Fruit fly (Drosophila melanogaster): ENCODE results near the gene Srx.

Gene Srx

dm6 chrX:17820252-17820651 is 36.5 kb upstream of the Srx start (continued):
- no peak for TF ChIP-seq odd (GFP tag; optimal IDR thresholded peaks at IDR 0.05)
- peak; percentile 47 for TF ChIP-seq CG7839 (tag; optimal IDR thresholded peaks at IDR 0.05)
- TF ChIP-seq bowl (GFP tag; IDR thresholded peaks at IDR 0.05) = no peak
- TF ChIP-seq Ada2b (GFP tag; IDR thresholded peaks at IDR 0.05) = no peak
- TF ChIP-seq CG4282 (GFP tag; optimal IDR thresholded peaks at IDR 0.05) = no peak
- peak in 1 of 2 experiments; percentile 2 for TF ChIP-seq bsh (GFP tag; optimal IDR thresholded peaks at IDR 0.05)
- TF ChIP-seq HHEX (GFP tag; optimal IDR thresholded peaks at IDR 0.05) = no peak
- no peak for TF ChIP-seq Gsc (GFP tag; IDR thresholded peaks at IDR 0.05)
- TF ChIP-seq HLH4C (GFP tag; IDR thresholded peaks at IDR 0.05; ENCODE audit: partially characterized antibody) = no peak
- TF ChIP-seq eve (GFP tag; optimal IDR thresholded peaks at IDR 0.05) = no peak
- TF ChIP-seq CG8388 (GFP tag; optimal IDR thresholded peaks at IDR 0.05) = no peak
- peak; percentile 1 for TF ChIP-seq CG7987 (GFP tag; optimal IDR thresholded peaks at IDR 0.05)
- peak; percentile 30 for TF ChIP-seq CG3847 (GFP tag; IDR thresholded peaks at IDR 0.05)
- TF ChIP-seq CG12659 (GFP tag; optimal IDR thresholded peaks at IDR 0.05) = peak; percentile 19
- TF ChIP-seq Ptx1 (GFP tag; IDR thresholded peaks at IDR 0.05) = peak; percentile 48; the same call in 1 of the 2 replicates
- TF ChIP-seq pfk (GFP tag; optimal IDR thresholded peaks at IDR 0.05) = no peak
- no peak for TF ChIP-seq hb (GFP tag; IDR thresholded peaks at IDR 0.05; ENCODE audit: partially characterized antibody)
- no peak for TF ChIP-seq Atf-2 (GFP tag; optimal IDR thresholded peaks at IDR 0.05)
- TF ChIP-seq Atf6 (GFP tag; IDR thresholded peaks at IDR 0.05) = no peak
- no peak for TF ChIP-seq CG17802 (tag; optimal IDR thresholded peaks at IDR 0.05)
- TF ChIP-seq Atf3 (GFP tag; optimal IDR thresholded peaks at IDR 0.05) = no peak
- peak; percentile 0 for TF ChIP-seq dmrt11E (tag; optimal IDR thresholded peaks at IDR 0.05)
- peak; percentile 24 for TF ChIP-seq CG17359 (tag; optimal IDR thresholded peaks at IDR 0.05)
- no peak for TF ChIP-seq YL-1 (GFP tag; optimal IDR thresholded peaks at IDR 0.05)
- TF ChIP-seq ara (GFP tag; IDR thresholded peaks at IDR 0.05) = no peak
- TF ChIP-seq CG6854 (GFP tag; optimal IDR thresholded peaks at IDR 0.05) = no peak
- no peak for TF ChIP-seq so (GFP tag; IDR thresholded peaks at IDR 0.05)
- TF ChIP-seq CG2120 (GFP tag; optimal IDR thresholded peaks at IDR 0.05) = peak; percentile 38
- no peak for TF ChIP-seq scrt (GFP tag; optimal IDR thresholded peaks at IDR 0.05)
- TF ChIP-seq Hsf (GFP tag; optimal IDR thresholded peaks at IDR 0.05) = peak; percentile 45
- TF ChIP-seq lmd (GFP tag; IDR thresholded peaks at IDR 0.05) = no peak
- peak; percentile 26 for TF ChIP-seq Blimp-1 (GFP tag; optimal IDR thresholded peaks at IDR 0.05)
- peak; percentile 98 for TF ChIP-seq CTCF (GFP tag; optimal IDR thresholded peaks at IDR 0.05)
- no peak for TF ChIP-seq CG6272 (GFP tag; IDR thresholded peaks at IDR 0.05)
- peak; percentile 25 for TF ChIP-seq CG2678 (tag; optimal IDR thresholded peaks at IDR 0.05)
- TF ChIP-seq CG3726 (GFP tag; IDR thresholded peaks at IDR 0.05) = no peak
- no peak for TF ChIP-seq CG13287 (GFP tag; IDR thresholded peaks at IDR 0.05; ENCODE audit: partially characterized antibody)
- no peak for TF ChIP-seq CG4360 (GFP tag; IDR thresholded peaks at IDR 0.05)
- TF ChIP-seq CG9727 (GFP tag; optimal IDR thresholded peaks at IDR 0.05) = no peak
- TF ChIP-seq CG4404 (GFP tag; IDR thresholded peaks at IDR 0.05) = no peak
- TF ChIP-seq fd64A (GFP tag; optimal IDR thresholded peaks at IDR 0.05) = no peak
- TF ChIP-seq CG3281 (GFP tag; optimal IDR thresholded peaks at IDR 0.05) = no peak
- TF ChIP-seq lola (GFP tag; optimal IDR thresholded peaks at IDR 0.05) = no peak
- TF ChIP-seq Hr3 (GFP tag; optimal IDR thresholded peaks at IDR 0.05) = peak; percentile 19
- no peak for TF ChIP-seq fu2 (GFP tag; optimal IDR thresholded peaks at IDR 0.05)
- TF ChIP-seq NC2α (GFP tag; optimal IDR thresholded peaks at IDR 0.05) = no peak
- TF ChIP-seq cato (GFP tag; optimal IDR thresholded peaks at IDR 0.05; ENCODE audit: borderline replicate concordance) = no peak
- TF ChIP-seq CG13296 (GFP tag; optimal IDR thresholded peaks at IDR 0.05) = no peak
- TF ChIP-seq CG12942 (GFP tag; optimal IDR thresholded peaks at IDR 0.05) = peak; percentile 29
- TF ChIP-seq Elba2 (GFP tag; optimal IDR thresholded peaks at IDR 0.05) = no peak
- TF ChIP-seq vvl (GFP tag; IDR thresholded peaks at IDR 0.05) = peak; percentile 10; the same call in 1 of the 2 replicates
